Fruit fly (Drosophila melanogaster) whole organism, embryonic: ENCODE results near the gene Rnp4F.

ENCODE experiments used
- Ada2b ChIP-seq: fragments of 200-800 bp; sonication (Bioruptor generic); IDR thresholded peaks from 2 replicates; pipeline ENCODE4 v1.3.6; 2022; ENCODE audit warnings: missing biosample characterization, missing genetic modification characterization
- Antp ChIP-seq: fragments of 200-800 bp; sonication (Bioruptor generic); optimal IDR thresholded peaks from 3 replicates; lab custom pipeline; 2016; ENCODE audit warnings: missing biosample characterization, missing genetic modification characterization
- BtbVII ChIP-seq: fragments of 200-800 bp; sonication (Bioruptor generic); optimal IDR thresholded peaks from 3 replicates; lab custom pipeline; 2017; ENCODE audit warnings: missing biosample characterization, mild to moderate bottlenecking, missing genetic modification characterization
- CG10366 ChIP-seq: fragments of 200-800 bp; sonication (Bioruptor generic); IDR thresholded peaks from 2 replicates; pipeline ENCODE4 v1.3.6; 2022; ENCODE audit warnings: missing biosample characterization, missing genetic modification characterization
- CG10654 ChIP-seq: fragments of 200-800 bp; sonication (Bioruptor generic); optimal IDR thresholded peaks from 2 replicates; lab custom pipeline; 2016; ENCODE audit warnings: missing biosample characterization, missing genetic modification characterization
- CG11093 ChIP-seq: fragments of 200-800 bp; sonication (Bioruptor generic); IDR thresholded peaks from 3 replicates; pipeline ENCODE4 v1.3.6; 2022; ENCODE audit warnings: missing biosample characterization, missing genetic modification characterization
- CG14667 ChIP-seq: fragments of 200-800 bp; sonication (Bioruptor generic); IDR thresholded peaks from 2 replicates; pipeline ENCODE4 v1.3.6; 2022; ENCODE audit warnings: missing biosample characterization, missing genetic modification characterization
- CG1603 ChIP-seq: fragments of 200-800 bp; sonication (Bioruptor generic); optimal IDR thresholded peaks from 2 replicates; lab custom pipeline; 2019; ENCODE audit warnings: missing biosample characterization, mild to moderate bottlenecking, missing genetic modification characterization, moderate library complexity
- CG18599 ChIP-seq: fragments of 200-800 bp; sonication (Bioruptor generic); optimal IDR thresholded peaks from 3 replicates; lab custom pipeline; 2017; ENCODE audit warnings: missing biosample characterization, missing genetic modification characterization, mild to moderate bottlenecking, moderate library complexity, missing genetic modification reagents
- CG31441 ChIP-seq: fragments of 200-800 bp; sonication (Bioruptor generic); IDR thresholded peaks from 2 replicates; pipeline ENCODE4 v1.3.6; 2022; ENCODE audit warnings: missing biosample characterization, missing genetic modification characterization
- CG32532 ChIP-seq: fragments of 200-800 bp; sonication (Bioruptor generic); IDR thresholded peaks from 2 replicates; pipeline ENCODE4 v1.3.6; 2022; ENCODE audit warnings: missing biosample characterization, missing genetic modification characterization
- CG33213 ChIP-seq: fragments of 200-800 bp; sonication (Bioruptor generic); optimal IDR thresholded peaks from 3 replicates; lab custom pipeline; 2016; ENCODE audit warnings: missing biosample characterization, missing genetic modification characterization
- CG42726 ChIP-seq: fragments of 200-800 bp; sonication (Bioruptor generic); IDR thresholded peaks from 2 replicates; pipeline ENCODE4 v1.3.6; 2022; ENCODE audit warnings: missing biosample characterization, missing genetic modification characterization; ENCODE audit not compliant: partially characterized antibody
- CG6765 ChIP-seq: fragments of 200-800 bp; sonication (Bioruptor generic); optimal IDR thresholded peaks from 3 replicates; lab custom pipeline; 2017; ENCODE audit warnings: missing biosample characterization, mild to moderate bottlenecking, missing genetic modification characterization
- CG8478 ChIP-seq: fragments of >200 bp; optimal IDR thresholded peaks from 2 replicates; lab custom pipeline; 2018
- CG8924 ChIP-seq: fragments of 200-800 bp; optimal IDR thresholded peaks from 3 replicates; lab custom pipeline; 2019; ENCODE audit warnings: missing biosample characterization, mild to moderate bottlenecking, missing genetic modification characterization, moderate library complexity
- CG8944 ChIP-seq: fragments of 200-800 bp; sonication (Bioruptor generic); optimal IDR thresholded peaks from 3 replicates; lab custom pipeline; 2016; ENCODE audit warnings: missing biosample characterization, missing genetic modification characterization
- CG9215 ChIP-seq: fragments of 200-800 bp; sonication (Bioruptor generic); IDR thresholded peaks from 2 replicates; pipeline ENCODE4 v1.3.6; 2022; ENCODE audit warnings: missing biosample characterization, missing genetic modification characterization
- CoRest ChIP-seq: fragments of 200-800 bp; sonication (Bioruptor generic); optimal IDR thresholded peaks from 3 replicates; lab custom pipeline; 2018; ENCODE audit warnings: missing biosample characterization, mild to moderate bottlenecking, missing genetic modification characterization, moderate library complexity
- D ChIP-seq, 2 experiments: fragments of 200-800 bp in 1 of 2; fragments of >200 bp in 1 of 2; sonication (Bioruptor generic) in 1 of 2; optimal IDR thresholded peaks; 2 replicates in 1 of 2; 3 replicates in 1 of 2; lab custom pipeline; 2017; ENCODE audit warnings: mild to moderate bottlenecking in 1 of 2, missing biosample characterization in 1 of 2, missing genetic modification characterization in 1 of 2, missing genetic modification reagents in 1 of 2
- Dfd ChIP-seq, 2 experiments: fragments of >200 bp; optimal IDR thresholded peaks; 2 replicates each; lab custom pipeline; 2017; ENCODE audit warnings: missing biosample characterization in 2 of 2, missing genetic modification characterization in 2 of 2
- Dll ChIP-seq: fragments of 200-800 bp; sonication (Bioruptor generic); IDR thresholded peaks from 4 replicates; pipeline ENCODE4 v1.3.6; 2022; ENCODE audit warnings: missing biosample characterization, missing genetic modification characterization; ENCODE audit not compliant: partially characterized antibody
- Doc2 ChIP-seq: fragments of 200-800 bp; sonication (Bioruptor generic); IDR thresholded peaks from 2 replicates; pipeline ENCODE4 v1.3.6; 2022; ENCODE audit warnings: missing biosample characterization, missing genetic modification characterization
- Drgx ChIP-seq: fragments of 200-800 bp; sonication (Bioruptor generic); IDR thresholded peaks from 2 replicates; pipeline ENCODE4 v1.3.6; 2022; ENCODE audit warnings: missing biosample characterization, missing genetic modification characterization
- Fer1 ChIP-seq: fragments of 200-800 bp; sonication (Bioruptor generic); optimal IDR thresholded peaks from 2 replicates; lab custom pipeline; 2017; ENCODE audit warnings: missing biosample characterization, mild to moderate bottlenecking, missing genetic modification characterization
- Gsc ChIP-seq: fragments of 200-800 bp; sonication (Bioruptor generic); IDR thresholded peaks from 2 replicates; pipeline ENCODE4 v1.3.6; 2022; ENCODE audit warnings: missing biosample characterization, missing genetic modification characterization
- H2.0 ChIP-seq: fragments of 200-800 bp; sonication (Bioruptor generic); IDR thresholded peaks from 2 replicates; pipeline ENCODE4 v1.3.6; 2022; ENCODE audit warnings: missing biosample characterization, missing genetic modification characterization
- Nf-YA ChIP-seq: fragments of 200-800 bp; sonication (Bioruptor generic); IDR thresholded peaks from 2 replicates; pipeline ENCODE4 v1.3.6; 2022; ENCODE audit warnings: missing biosample characterization, missing genetic modification characterization
- Oli ChIP-seq: fragments of 200-800 bp; sonication (Bioruptor generic); optimal IDR thresholded peaks from 2 replicates; lab custom pipeline; 2018; ENCODE audit warnings: missing biosample characterization, mild to moderate bottlenecking, missing genetic modification characterization, moderate library complexity
- Sox102F ChIP-seq: fragments of 200-800 bp; sonication (Bioruptor generic); optimal IDR thresholded peaks from 2 replicates; lab custom pipeline; 2018; ENCODE audit warnings: missing biosample characterization, mild to moderate bottlenecking, missing genetic modification characterization, moderate library complexity
- Vsx1 ChIP-seq: fragments of 200-800 bp; sonication (Bioruptor generic); optimal IDR thresholded peaks from 2 replicates; lab custom pipeline; 2017; ENCODE audit warnings: missing biosample characterization, mild to moderate bottlenecking, missing genetic modification characterization, missing genetic modification reagents
- ase ChIP-seq: fragments of 200-800 bp; sonication (Bioruptor generic); IDR thresholded peaks from 3 replicates; pipeline ENCODE4 v1.3.6; 2022; ENCODE audit warnings: missing biosample characterization, missing genetic modification characterization
- bsh ChIP-seq, 2 experiments: fragments of 200-800 bp; sonication (Bioruptor generic); optimal IDR thresholded peaks; 2 replicates each; lab custom pipeline; 2017 to 2018; ENCODE audit warnings: mild to moderate bottlenecking in 2 of 2, missing biosample characterization in 2 of 2, missing genetic modification characterization in 2 of 2, moderate library complexity in 1 of 2
- chm ChIP-seq: fragments of 200-800 bp; sonication (Bioruptor generic); IDR thresholded peaks from 2 replicates; pipeline ENCODE4 v1.3.6; 2022; ENCODE audit warnings: missing biosample characterization, missing genetic modification characterization
- corto ChIP-seq: fragments of 200-800 bp; sonication (Bioruptor generic); optimal IDR thresholded peaks from 2 replicates; lab custom pipeline; 2016; ENCODE audit warnings: missing biosample characterization, mild to moderate bottlenecking, missing genetic modification characterization, moderate library complexity
- dmrt99B ChIP-seq: fragments of 200-800 bp; sonication (Bioruptor generic); optimal IDR thresholded peaks from 2 replicates; lab custom pipeline; 2018; ENCODE audit warnings: missing biosample characterization, mild to moderate bottlenecking, missing genetic modification characterization, moderate library complexity
- ewg ChIP-seq: fragments of 200-800 bp; sonication (Bioruptor generic); optimal IDR thresholded peaks from 3 replicates; lab custom pipeline; 2017; ENCODE audit warnings: mild to moderate bottlenecking, missing biosample characterization, missing genetic modification reagents, missing genetic modification characterization
- gem ChIP-seq: fragments of 200-800 bp; sonication (Bioruptor generic); optimal IDR thresholded peaks from 2 replicates; lab custom pipeline; 2019; ENCODE audit warnings: missing biosample characterization, mild to moderate bottlenecking, missing genetic modification characterization, moderate library complexity
- grau ChIP-seq: fragments of 200-800 bp; optimal IDR thresholded peaks from 3 replicates; lab custom pipeline; 2019; ENCODE audit warnings: missing biosample characterization, mild to moderate bottlenecking, missing genetic modification characterization, moderate library complexity
- ken ChIP-seq: fragments of 200-800 bp; sonication (Bioruptor generic); IDR thresholded peaks from 3 replicates; pipeline ENCODE4 v1.3.6; 2022; ENCODE audit warnings: missing biosample characterization, missing genetic modification characterization
- lmd ChIP-seq: fragments of 200-800 bp; sonication (Bioruptor generic); IDR thresholded peaks from 2 replicates; pipeline ENCODE4 v1.3.6; 2022; ENCODE audit warnings: missing biosample characterization, missing genetic modification characterization
- prd ChIP-seq, 3 experiments: fragments of >200 bp in 2 of 3; fragments of 200-800 bp in 1 of 3; sonication (Bioruptor generic) in 1 of 3; optimal IDR thresholded peaks in 2 of 3; IDR thresholded peaks in 1 of 3; 2 replicates in 2 of 3; 3 replicates in 1 of 3; pipeline versions ENCODE4 v1.3.6 to Lab custom; 2017 to 2022; ENCODE audit warnings: missing biosample characterization in 1 of 3, missing genetic modification characterization in 1 of 3
- sisA ChIP-seq: fragments of 200-800 bp; sonication (Bioruptor generic); IDR thresholded peaks from 2 replicates; pipeline ENCODE4 v1.3.6; 2022; ENCODE audit warnings: missing biosample characterization, missing genetic modification characterization
- ssp ChIP-seq: fragments of 200-800 bp; sonication (Bioruptor generic); IDR thresholded peaks from 2 replicates; pipeline ENCODE4 v1.3.6; 2022; ENCODE audit warnings: missing biosample characterization, missing genetic modification characterization
- tgo ChIP-seq: fragments of 200-800 bp; sonication (Bioruptor generic); IDR thresholded peaks from 3 replicates; pipeline ENCODE4 v1.3.6; 2022; ENCODE audit warnings: missing biosample characterization, missing genetic modification characterization
- toy ChIP-seq: fragments of 200-800 bp; sonication (Bioruptor generic); IDR thresholded peaks from 2 replicates; pipeline ENCODE4 v1.3.6; 2022; ENCODE audit warnings: missing biosample characterization, missing genetic modification characterization
- ttk ChIP-seq: fragments of 200-800 bp; sonication (Bioruptor generic); IDR thresholded peaks from 2 replicates; pipeline ENCODE4 v2.1.2; 2022; ENCODE audit warnings: missing biosample characterization, missing genetic modification characterization
- vvl ChIP-seq: fragments of 200-800 bp; sonication (Bioruptor generic); IDR thresholded peaks from 2 replicates; pipeline ENCODE4 v1.3.6; 2022; ENCODE audit warnings: missing biosample characterization, missing genetic modification characterization

Gene Rnp4F

dm6 chrX:5349899-5350575 lies 27.5 kb upstream of the Rnp4F start (continued):
- TF ChIP-seq bsh (GFP tag; optimal IDR thresholded peaks at IDR 0.05; lab: Kevin White, UChicago) (peak in 1 of 2 experiments; percentile 52), CG18599 (peak; percentile 39), CG10654 (GFP tag; lab: Kevin White, UChicago) (no peak), prd (optimal IDR thresholded peaks at IDR 0.05; lab: Kevin White, UChicago) (no peak), prd (GFP tag; IDR thresholded peaks at IDR 0.05; lab: Robert Waterston, UW) (peak; percentile 57; the same call in 2 of the 3 replicates), Dfd (GFP tag; optimal IDR thresholded peaks at IDR 0.05; lab: Kevin White, UChicago) (peak in 1 of 2 experiments; percentile 76), BtbVII (no peak), CG8924 (peak; percentile 4), grau (tag; lab: Kevin White, UChicago) (peak; percentile 15), CG14667 (GFP tag; lab: Robert Waterston, UW) (0 out of 2 replicates have a peak, but pooled peaks have one; percentile 13), Fer1 (GFP tag; lab: Kevin White, UChicago) (no peak), CG8944 (GFP tag; lab: Kevin White, UChicago) (no peak), CG6765 (GFP tag; lab: Kevin White, UChicago) (no peak), corto (no peak), toy (GFP tag; lab: Robert Waterston, UW) (no peak), ken (GFP tag; lab: Robert Waterston, UW) (0 out of 3 replicates have a peak, but pooled peaks have one; percentile 29), CG11093 (no peak), CoRest (peak; percentile 6), Oli (tag; lab: Kevin White, UChicago) (peak; percentile 21), Vsx1 (GFP tag; lab: Kevin White, UChicago) (no peak), H2.0 (GFP tag; lab: Robert Waterston, UW) (peak; percentile 21; the same call in 1 of the 2 replicates), Drgx (GFP tag; lab: Robert Waterston, UW) (peak; percentile 15; the same call in 1 of the 2 replicates), Doc2 (GFP tag; lab: Robert Waterston, UW) (no peak), Dll (GFP tag; lab: Robert Waterston, UW) (no peak), Gsc (0 out of 2 replicates have a peak, but pooled peaks have one; percentile 24), ewg (GFP tag; lab: Kevin White, UChicago) (peak; percentile 13), CG31441 (GFP tag; lab: Robert Waterston, UW) (no peak), dmrt99B (tag; lab: Kevin White, UChicago) (peak; percentile 38), Antp (GFP tag; lab: Kevin White, UChicago) (no peak), tgo (GFP tag; lab: Robert Waterston, UW) (0 out of 3 replicates have a peak, but pooled peaks have one; percentile 18), sisA (peak; percentile 63), Nf-YA (no peak), ssp (GFP tag; lab: Robert Waterston, UW) (peak; percentile 40), CG33213 (no peak), ase (GFP tag; lab: Robert Waterston, UW) (peak; percentile 53; the same call in 1 of the 3 replicates), ttk (0 out of 2 replicates have a peak, but pooled peaks have one; percentile 28), chm (GFP tag; lab: Robert Waterston, UW) (no peak), Sox102F (GFP tag; lab: Kevin White, UChicago) (peak; percentile 63), gem (tag; lab: Kevin White, UChicago) (peak; percentile 47), vvl (GFP tag; lab: Robert Waterston, UW) (0 out of 2 replicates have a peak, but pooled peaks have one; percentile 50), Ada2b (GFP tag; lab: Robert Waterston, UW) (0 out of 2 replicates have a peak, but pooled peaks have one; percentile 17), CG42726 (GFP tag; lab: Robert Waterston, UW) (no peak), CG8478 (lab: Kevin White, UChicago) (no peak), CG1603 (peak; percentile 53), lmd (peak; percentile 48), D (optimal IDR thresholded peaks at IDR 0.05; lab: Kevin White, UChicago) (no peak), D (GFP tag; optimal IDR thresholded peaks at IDR 0.05; lab: Kevin White, UChicago) (peak; percentile 15), CG32532 (GFP tag; lab: Robert Waterston, UW) (no peak), CG9215 (GFP tag; lab: Robert Waterston, UW) (0 out of 2 replicates have a peak, but pooled peaks have one; percentile 15), CG10366 (peak; percentile 33)
